Fruit fly (Drosophila melanogaster) whole organism, embryonic: ENCODE data around the gene roq.

Experiments used
- CG10209 ChIP-seq: fragments of 200-800 bp; sonication (Bioruptor generic); optimal IDR thresholded peaks from 3 replicates; lab custom pipeline; 2017; ENCODE audit warnings: missing biosample characterization, mild to moderate bottlenecking, missing genetic modification characterization, missing genetic modification reagents
- CG10274 ChIP-seq: fragments of 200-800 bp; sonication (Bioruptor generic); optimal IDR thresholded peaks from 3 replicates; lab custom pipeline; 2017; ENCODE audit warnings: missing biosample characterization, mild to moderate bottlenecking, missing genetic modification characterization
- CG11560 ChIP-seq: fragments of 200-800 bp; sonication (Bioruptor generic); IDR thresholded peaks from 3 replicates; pipeline ENCODE4 v1.3.6; 2022; ENCODE audit warnings: missing biosample characterization, missing genetic modification characterization
- CG14050 ChIP-seq: fragments of 200-800 bp; sonication (Bioruptor generic); IDR thresholded peaks from 3 replicates; pipeline ENCODE4 v1.3.6; 2022; ENCODE audit warnings: missing biosample characterization, missing genetic modification characterization
- CG14441 ChIP-seq: fragments of 200-800 bp; sonication (Bioruptor generic); IDR thresholded peaks from 2 replicates; pipeline ENCODE4 v1.3.6; 2022; ENCODE audit warnings: missing biosample characterization, missing genetic modification characterization
- CG14710 ChIP-seq: fragments of 200-800 bp; sonication (Bioruptor generic); optimal IDR thresholded peaks from 3 replicates; lab custom pipeline; 2019; ENCODE audit warnings: missing biosample characterization, mild to moderate bottlenecking, missing genetic modification characterization, moderate library complexity
- CG14860 ChIP-seq: fragments of 200-800 bp; sonication (Bioruptor generic); IDR thresholded peaks from 3 replicates; pipeline ENCODE4 v1.3.6; 2022; ENCODE audit warnings: missing biosample characterization, missing genetic modification characterization; ENCODE audit not compliant: partially characterized antibody
- CG14965 ChIP-seq: fragments of 200-800 bp; sonication (Bioruptor generic); optimal IDR thresholded peaks from 2 replicates; lab custom pipeline; 2016; ENCODE audit warnings: missing biosample characterization, missing genetic modification characterization, borderline replicate concordance
- CG15479 ChIP-seq: fragments of 200-800 bp; sonication (Bioruptor generic); optimal IDR thresholded peaks from 3 replicates; lab custom pipeline; 2019; ENCODE audit warnings: missing biosample characterization, mild to moderate bottlenecking, missing genetic modification characterization, moderate library complexity
- CG16863 ChIP-seq: fragments of 200-800 bp; sonication (Bioruptor generic); optimal IDR thresholded peaks from 3 replicates; lab custom pipeline; 2016; ENCODE audit warnings: missing biosample characterization, missing genetic modification characterization
- CG17359 ChIP-seq: fragments of 200-800 bp; sonication (Bioruptor generic); optimal IDR thresholded peaks from 3 replicates; lab custom pipeline; 2018; ENCODE audit warnings: missing biosample characterization, mild to moderate bottlenecking, missing genetic modification characterization, moderate library complexity
- CG17361 ChIP-seq: fragments of 200-800 bp; sonication (Bioruptor generic); IDR thresholded peaks from 3 replicates; pipeline ENCODE4 v1.3.6; 2022; ENCODE audit warnings: missing biosample characterization, missing genetic modification characterization
- CG18262 ChIP-seq: fragments of 200-800 bp; optimal IDR thresholded peaks from 3 replicates; lab custom pipeline; 2019; ENCODE audit warnings: missing biosample characterization, mild to moderate bottlenecking, missing genetic modification characterization, moderate library complexity
- CG1832 ChIP-seq: fragments of 200-800 bp; sonication (Bioruptor generic); optimal IDR thresholded peaks from 2 replicates; lab custom pipeline; 2017; ENCODE audit warnings: missing biosample characterization, mild to moderate bottlenecking, missing genetic modification characterization, inconsistent platforms
- CG18599 ChIP-seq: fragments of 200-800 bp; sonication (Bioruptor generic); optimal IDR thresholded peaks from 3 replicates; lab custom pipeline; 2017; ENCODE audit warnings: missing biosample characterization, missing genetic modification characterization, mild to moderate bottlenecking, moderate library complexity, missing genetic modification reagents
- CG2678 ChIP-seq: fragments of 200-800 bp; sonication (Bioruptor generic); optimal IDR thresholded peaks from 3 replicates; lab custom pipeline; 2019; ENCODE audit warnings: missing biosample characterization, mild to moderate bottlenecking, missing genetic modification characterization, moderate library complexity
- CG30020 ChIP-seq: fragments of 200-800 bp; optimal IDR thresholded peaks from 2 replicates; lab custom pipeline; 2019; ENCODE audit warnings: missing biosample characterization, mild to moderate bottlenecking, missing genetic modification characterization, moderate library complexity
- CG3065 ChIP-seq: fragments of 200-800 bp; sonication (Bioruptor generic); optimal IDR thresholded peaks from 2 replicates; lab custom pipeline; 2016; ENCODE audit warnings: missing biosample characterization, missing genetic modification characterization
- CG31365 ChIP-seq: fragments of 200-800 bp; sonication (Bioruptor generic); optimal IDR thresholded peaks from 2 replicates; lab custom pipeline; 2018; ENCODE audit warnings: missing biosample characterization, mild to moderate bottlenecking, missing genetic modification characterization
- CG7839 ChIP-seq: fragments of 200-800 bp; sonication (Bioruptor generic); optimal IDR thresholded peaks from 3 replicates; lab custom pipeline; 2018; ENCODE audit warnings: missing biosample characterization, mild to moderate bottlenecking, missing genetic modification characterization, moderate library complexity
- CG7928 ChIP-seq: fragments of 200-800 bp; sonication (Bioruptor generic); optimal IDR thresholded peaks from 2 replicates; lab custom pipeline; 2017; ENCODE audit warnings: missing biosample characterization, mild to moderate bottlenecking, missing genetic modification characterization
- Fer3 ChIP-seq: fragments of 200-800 bp; sonication (Bioruptor generic); optimal IDR thresholded peaks from 2 replicates; lab custom pipeline; 2018; ENCODE audit warnings: missing biosample characterization, mild to moderate bottlenecking, missing genetic modification characterization, moderate library complexity
- HHEX ChIP-seq: fragments of 200-800 bp; sonication (Bioruptor generic); optimal IDR thresholded peaks from 3 replicates; lab custom pipeline; 2017; ENCODE audit warnings: missing biosample characterization, mild to moderate bottlenecking, missing genetic modification characterization, missing genetic modification reagents
- HmgZ ChIP-seq: fragments of 200-800 bp; sonication (Bioruptor generic); optimal IDR thresholded peaks from 2 replicates; lab custom pipeline; 2018; ENCODE audit warnings: missing biosample characterization, mild to moderate bottlenecking, missing genetic modification characterization
- Hsf ChIP-seq: fragments of 200-800 bp; sonication (Bioruptor generic); optimal IDR thresholded peaks from 3 replicates; lab custom pipeline; 2016; ENCODE audit warnings: missing biosample characterization, missing genetic modification characterization
- MBD-R2 ChIP-seq: fragments of 200-800 bp; sonication (Bioruptor generic); IDR thresholded peaks from 2 replicates; pipeline ENCODE4 v1.3.6; 2022; ENCODE audit warnings: missing biosample characterization, missing genetic modification characterization
- Max ChIP-seq: fragments of 200-800 bp; sonication (Bioruptor generic); optimal IDR thresholded peaks from 2 replicates; lab custom pipeline; 2016; ENCODE audit warnings: missing biosample characterization, mild to moderate bottlenecking, missing genetic modification characterization
- Myb ChIP-seq: fragments of 200-800 bp; sonication (Bioruptor generic); optimal IDR thresholded peaks from 2 replicates; lab custom pipeline; 2016; ENCODE audit warnings: missing biosample characterization, missing genetic modification characterization
- Oli ChIP-seq: fragments of 200-800 bp; sonication (Bioruptor generic); optimal IDR thresholded peaks from 2 replicates; lab custom pipeline; 2018; ENCODE audit warnings: missing biosample characterization, mild to moderate bottlenecking, missing genetic modification characterization, moderate library complexity
- PHDP ChIP-seq: fragments of 200-800 bp; sonication (Bioruptor generic); optimal IDR thresholded peaks from 3 replicates; lab custom pipeline; 2018; ENCODE audit warnings: missing biosample characterization, mild to moderate bottlenecking, missing genetic modification characterization, moderate library complexity
- YL-1 ChIP-seq: fragments of 200-800 bp; sonication (Bioruptor generic); optimal IDR thresholded peaks from 3 replicates; lab custom pipeline; 2017; ENCODE audit warnings: missing biosample characterization, mild to moderate bottlenecking, missing genetic modification characterization
- al ChIP-seq: fragments of 200-800 bp; sonication (Bioruptor generic); IDR thresholded peaks from 2 replicates; pipeline ENCODE4 v1.3.6; 2022; ENCODE audit warnings: missing biosample characterization, missing genetic modification characterization
- aop ChIP-seq: fragments of 200-800 bp; sonication (Bioruptor generic); IDR thresholded peaks from 2 replicates; pipeline ENCODE4 v1.3.6; 2022; ENCODE audit warnings: missing biosample characterization, missing genetic modification characterization
- ash1 ChIP-seq: fragments of 200-800 bp; sonication (Bioruptor generic); optimal IDR thresholded peaks from 2 replicates; lab custom pipeline; 2018; ENCODE audit warnings: missing biosample characterization, mild to moderate bottlenecking, missing genetic modification characterization
- az2 ChIP-seq: fragments of 200-800 bp; sonication (Bioruptor generic); optimal IDR thresholded peaks from 3 replicates; lab custom pipeline; 2016; ENCODE audit warnings: missing biosample characterization, missing genetic modification characterization
- chn ChIP-seq: fragments of 200-800 bp; sonication (Bioruptor generic); optimal IDR thresholded peaks from 2 replicates; lab custom pipeline; 2016; ENCODE audit warnings: missing biosample characterization, missing genetic modification characterization
- corto ChIP-seq: fragments of 200-800 bp; sonication (Bioruptor generic); optimal IDR thresholded peaks from 2 replicates; lab custom pipeline; 2016; ENCODE audit warnings: missing biosample characterization, mild to moderate bottlenecking, missing genetic modification characterization, moderate library complexity
- dmrt11E ChIP-seq: fragments of 200-800 bp; sonication (Bioruptor generic); optimal IDR thresholded peaks from 3 replicates; lab custom pipeline; 2018; ENCODE audit warnings: missing biosample characterization, mild to moderate bottlenecking, missing genetic modification characterization, moderate library complexity
- eve ChIP-seq, 2 experiments: fragments of >200 bp; optimal IDR thresholded peaks; 2 replicates each; lab custom pipeline; 2017; ENCODE audit warnings: missing biosample characterization in 2 of 2, missing genetic modification characterization in 2 of 2
- exex ChIP-seq: fragments of 200-800 bp; sonication (Bioruptor generic); optimal IDR thresholded peaks from 4 replicates; lab custom pipeline; 2018; ENCODE audit warnings: missing biosample characterization, mild to moderate bottlenecking, missing genetic modification characterization, moderate library complexity
- gem ChIP-seq: fragments of 200-800 bp; sonication (Bioruptor generic); optimal IDR thresholded peaks from 2 replicates; lab custom pipeline; 2019; ENCODE audit warnings: missing biosample characterization, mild to moderate bottlenecking, missing genetic modification characterization, moderate library complexity
- inv ChIP-seq: fragments of 200-800 bp; sonication (Bioruptor generic); IDR thresholded peaks from 2 replicates; pipeline ENCODE4 v1.3.6; 2022; ENCODE audit warnings: missing biosample characterization, missing genetic modification characterization; ENCODE audit not compliant: partially characterized antibody
- jing ChIP-seq: fragments of 200-800 bp; sonication (Bioruptor generic); optimal IDR thresholded peaks from 2 replicates; lab custom pipeline; 2018; ENCODE audit warnings: missing biosample characterization, mild to moderate bottlenecking, missing genetic modification characterization
- lilli ChIP-seq: fragments of 200-800 bp; sonication (Bioruptor generic); optimal IDR thresholded peaks from 3 replicates; lab custom pipeline; 2016; ENCODE audit warnings: missing biosample characterization, missing genetic modification characterization
- lola ChIP-seq, 3 experiments: fragments of >200 bp in 2 of 3; fragments of 200-800 bp in 1 of 3; sonication (Bioruptor generic) in 1 of 3; optimal IDR thresholded peaks; 2 replicates each; lab custom pipeline; 2017 to 2019; ENCODE audit warnings: missing biosample characterization in 3 of 3, missing genetic modification characterization in 3 of 3, mild to moderate bottlenecking in 1 of 3, moderate library complexity in 1 of 3
- peb ChIP-seq: fragments of 200-800 bp; sonication (Bioruptor generic); IDR thresholded peaks from 2 replicates; pipeline ENCODE4 v1.3.6; 2022; ENCODE audit warnings: missing biosample characterization, missing genetic modification characterization
- pum ChIP-seq: fragments of 200-800 bp; sonication (Bioruptor generic); optimal IDR thresholded peaks from 2 replicates; lab custom pipeline; 2016; ENCODE audit warnings: missing biosample characterization, missing genetic modification characterization
- sisA ChIP-seq: fragments of 200-800 bp; sonication (Bioruptor generic); IDR thresholded peaks from 2 replicates; pipeline ENCODE4 v1.3.6; 2022; ENCODE audit warnings: missing biosample characterization, missing genetic modification characterization
- ssp ChIP-seq: fragments of 200-800 bp; sonication (Bioruptor generic); IDR thresholded peaks from 2 replicates; pipeline ENCODE4 v1.3.6; 2022; ENCODE audit warnings: missing biosample characterization, missing genetic modification characterization
- vfl ChIP-seq: fragments of 200-800 bp; sonication (Bioruptor generic); optimal IDR thresholded peaks from 2 replicates; lab custom pipeline; 2016; ENCODE audit warnings: missing biosample characterization, missing genetic modification characterization
- wek ChIP-seq: fragments of 200-800 bp; sonication (Bioruptor generic); optimal IDR thresholded peaks from 3 replicates; lab custom pipeline; 2018; ENCODE audit warnings: missing biosample characterization, mild to moderate bottlenecking, missing genetic modification characterization, moderate library complexity

roq gene

dm6 chr3L:16392874-16393273, 14.5 kb upstream of the roq start (continued):
- TF ChIP-seq ssp (GFP tag; lab: Robert Waterston, UW) (no peak), CG14860 (GFP tag; lab: Robert Waterston, UW) (no peak), aop (GFP tag; lab: Robert Waterston, UW) (no peak), CG15479 (no peak), wek (GFP tag; lab: Kevin White, UChicago) (no peak), vfl (GFP tag; lab: Kevin White, UChicago) (no peak), pum (GFP tag; lab: Kevin White, UChicago) (no peak), CG7839 (tag; lab: Kevin White, UChicago) (peak; percentile 40), al (no peak), az2 (GFP tag; lab: Kevin White, UChicago) (no peak), HHEX (GFP tag; lab: Kevin White, UChicago) (no peak), CG10209 (GFP tag; lab: Kevin White, UChicago) (no peak), CG1832 (no peak), Max (no peak), CG17359 (tag; lab: Kevin White, UChicago) (no peak), CG3065 (GFP tag; lab: Kevin White, UChicago) (no peak), HmgZ (no peak), lilli (GFP tag; lab: Kevin White, UChicago) (no peak), corto (GFP tag; lab: Kevin White, UChicago) (no peak), CG11560 (tag; lab: Robert Waterston, UW) (no peak), inv (GFP tag; lab: Robert Waterston, UW) (no peak), Oli (tag; lab: Kevin White, UChicago) (peak; percentile 3), CG10274 (GFP tag; lab: Kevin White, UChicago) (no peak), dmrt11E (no peak), CG14965 (no peak), CG17361 (GFP tag; lab: Robert Waterston, UW) (peak; percentile 61; the same call in 2 of the 3 replicates), CG18599 (GFP tag; lab: Kevin White, UChicago) (no peak), lola (GFP tag; optimal IDR thresholded peaks at IDR 0.05; lab: Kevin White, UChicago) (no peak), CG16863 (no peak), CG14050 (no peak), CG30020 (tag; lab: Kevin White, UChicago) (no peak), Myb (GFP tag; lab: Kevin White, UChicago) (no peak), CG14441 (GFP tag; lab: Robert Waterston, UW) (peak; percentile 27; the same call in 1 of the 2 replicates), Fer3 (tag; lab: Kevin White, UChicago) (peak; percentile 0), jing (GFP tag; lab: Kevin White, UChicago) (no peak), exex (tag; lab: Kevin White, UChicago) (no peak), chn (GFP tag; lab: Kevin White, UChicago) (no peak), Hsf (GFP tag; lab: Kevin White, UChicago) (no peak), sisA (GFP tag; lab: Robert Waterston, UW) (0 out of 2 replicates have a peak, but pooled peaks have one; percentile 7), peb (GFP tag; lab: Robert Waterston, UW) (no peak), MBD-R2 (GFP tag; lab: Robert Waterston, UW) (no peak), ash1 (GFP tag; lab: Kevin White, UChicago) (no peak), CG7928 (GFP tag; lab: Kevin White, UChicago) (no peak), CG2678 (tag; lab: Kevin White, UChicago) (peak; percentile 62), CG18262 (peak; percentile 24), gem (tag; lab: Kevin White, UChicago) (peak; percentile 59), CG14710 (peak; percentile 8), CG31365 (no peak), YL-1 (no peak), PHDP (tag; lab: Kevin White, UChicago) (no peak), eve (GFP tag; optimal IDR thresholded peaks at IDR 0.05; lab: Kevin White, UChicago) (no peak)
